ENCODE assay signal across 1 fruit fly cellular context in the genomic region with DNA sequence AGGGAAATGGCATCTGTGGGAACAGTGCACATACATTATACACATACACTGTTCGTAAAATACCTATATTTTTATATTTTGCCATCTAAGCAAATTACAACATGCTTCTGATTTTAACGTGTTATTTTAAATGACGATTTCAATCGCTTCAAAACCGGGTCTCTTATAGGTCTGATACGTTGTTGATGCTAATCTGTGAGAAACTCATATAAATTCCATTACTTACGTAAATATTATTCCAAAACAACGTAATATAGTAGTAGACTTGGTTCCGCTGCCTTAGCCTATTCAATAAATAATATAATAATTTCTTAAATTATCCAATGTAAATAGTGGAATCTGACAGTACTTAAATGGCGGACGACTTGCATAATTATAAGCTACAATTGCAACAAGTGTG.
TF ChIP-seq lines count a peak whose summit lies in the region.

Gene Spf30, plus strand, starts transcription at position 252 of the 400 bp plus-strand sequence.

TF ChIP-seq in whole organism, embryonic, 481 proteins besides CTCF, POLR2A, EP300 and RAD21 (continued from another document and continues in another):
- TF ChIP-seq chif (GFP tag; optimal IDR thresholded peaks at IDR 0.05; lab: Kevin White, UChicago), result no peak
- no peak for TF ChIP-seq sob (GFP tag; IDR thresholded peaks at IDR 0.05; lab: Robert Waterston, UW)
- TF ChIP-seq CG11398 (GFP tag; optimal IDR thresholded peaks at IDR 0.05; lab: Kevin White, UChicago), result no peak
- TF ChIP-seq CHES-1-like (GFP tag; optimal IDR thresholded peaks at IDR 0.05; lab: Kevin White, UChicago), result no peak
- no peak for TF ChIP-seq gfzf (GFP tag; optimal IDR thresholded peaks at IDR 0.05; lab: Kevin White, UChicago)
- no peak for TF ChIP-seq lab (GFP tag; optimal IDR thresholded peaks at IDR 0.05; lab: Kevin White, UChicago)
- TF ChIP-seq CG7928 (GFP tag; optimal IDR thresholded peaks at IDR 0.05; lab: Kevin White, UChicago), result no peak
- TF ChIP-seq Tbp (GFP tag; optimal IDR thresholded peaks at IDR 0.05; lab: Kevin White, UChicago), result no peak
- no peak for TF ChIP-seq Hand (GFP tag; optimal IDR thresholded peaks at IDR 0.05; lab: Kevin White, UChicago)
- TF ChIP-seq CG10462 (GFP tag; optimal IDR thresholded peaks at IDR 0.05; lab: Kevin White, UChicago), result no peak
- no peak for TF ChIP-seq Dll (GFP tag; IDR thresholded peaks at IDR 0.05; lab: Robert Waterston, UW; ENCODE audit: partially characterized antibody)
- no peak for TF ChIP-seq Nf-YA (GFP tag; IDR thresholded peaks at IDR 0.05; lab: Robert Waterston, UW)
- no peak for TF ChIP-seq ham (GFP tag; IDR thresholded peaks at IDR 0.05; lab: Robert Waterston, UW)
- no peak for TF ChIP-seq CG9797 (GFP tag; optimal IDR thresholded peaks at IDR 0.05; lab: Kevin White, UChicago)
- no peak for TF ChIP-seq stwl (tag; optimal IDR thresholded peaks at IDR 0.05; lab: Kevin White, UChicago)
- TF ChIP-seq ara (GFP tag; IDR thresholded peaks at IDR 0.05; lab: Robert Waterston, UW), result no peak
- TF ChIP-seq slou (GFP tag; optimal IDR thresholded peaks at IDR 0.05; lab: Kevin White, UChicago), result no peak
- TF ChIP-seq insv (GFP tag; optimal IDR thresholded peaks at IDR 0.05; lab: Kevin White, UChicago), result no peak
- peak; percentile 36 for TF ChIP-seq CoRest (tag; optimal IDR thresholded peaks at IDR 0.05; lab: Kevin White, UChicago)
- no peak for TF ChIP-seq hbn (GFP tag; IDR thresholded peaks at IDR 0.05; lab: Robert Waterston, UW; ENCODE audit: partially characterized antibody)
- no peak for TF ChIP-seq mam (GFP tag; optimal IDR thresholded peaks at IDR 0.05; lab: Kevin White, UChicago)
- TF ChIP-seq sqz (GFP tag; optimal IDR thresholded peaks at IDR 0.05; lab: Kevin White, UChicago), result no peak
- no peak for TF ChIP-seq ems (GFP tag; optimal IDR thresholded peaks at IDR 0.05; lab: Kevin White, UChicago)
- no peak for TF ChIP-seq CG11456 (GFP tag; IDR thresholded peaks at IDR 0.05; lab: Robert Waterston, UW)
- TF ChIP-seq H2.0 (GFP tag; IDR thresholded peaks at IDR 0.05; lab: Robert Waterston, UW), result no peak
- TF ChIP-seq nmo (GFP tag; optimal IDR thresholded peaks at IDR 0.05; lab: Kevin White, UChicago), result peak; percentile 63
- TF ChIP-seq CG8089 (GFP tag; optimal IDR thresholded peaks at IDR 0.05; lab: Kevin White, UChicago), result peak; percentile 5
- peak; percentile 83 for TF ChIP-seq CG4617 (GFP tag; optimal IDR thresholded peaks at IDR 0.05; lab: Kevin White, UChicago; ENCODE audit: borderline replicate concordance)
- TF ChIP-seq CG15514 (GFP tag; optimal IDR thresholded peaks at IDR 0.05; lab: Kevin White, UChicago), result no peak
- TF ChIP-seq CG31388 (GFP tag; optimal IDR thresholded peaks at IDR 0.05; lab: Kevin White, UChicago), result no peak
- TF ChIP-seq CG10147 (GFP tag; optimal IDR thresholded peaks at IDR 0.05; lab: Kevin White, UChicago), result no peak
- TF ChIP-seq sens-2 (GFP tag; IDR thresholded peaks at IDR 0.05; lab: Robert Waterston, UW), result no peak
- TF ChIP-seq CG12071 (GFP tag; optimal IDR thresholded peaks at IDR 0.05; lab: Kevin White, UChicago), result no peak
- no peak for TF ChIP-seq CG10209 (GFP tag; optimal IDR thresholded peaks at IDR 0.05; lab: Kevin White, UChicago)
- no peak for TF ChIP-seq B-H2 (GFP tag; optimal IDR thresholded peaks at IDR 0.05; lab: Kevin White, UChicago)
- TF ChIP-seq CG17361 (GFP tag; IDR thresholded peaks at IDR 0.05; lab: Robert Waterston, UW), result peak; percentile 67
- TF ChIP-seq CG10267 (tag; optimal IDR thresholded peaks at IDR 0.05; lab: Kevin White, UChicago), result no peak
- TF ChIP-seq Vsx1 (GFP tag; optimal IDR thresholded peaks at IDR 0.05; lab: Kevin White, UChicago), result no peak
- TF ChIP-seq zen (tag; optimal IDR thresholded peaks at IDR 0.05; lab: Kevin White, UChicago), result no peak
- no peak for TF ChIP-seq Atf-2 (GFP tag; optimal IDR thresholded peaks at IDR 0.05; lab: Kevin White, UChicago)
- TF ChIP-seq CG14014 (GFP tag; IDR thresholded peaks at IDR 0.05; lab: Robert Waterston, UW), result no peak
- no peak for TF ChIP-seq Xbp1 (GFP tag; optimal IDR thresholded peaks at IDR 0.05; lab: Kevin White, UChicago)
- TF ChIP-seq D19A (tag; optimal IDR thresholded peaks at IDR 0.05; lab: Kevin White, UChicago), result no peak
- TF ChIP-seq CG12391 (tag; optimal IDR thresholded peaks at IDR 0.05; lab: Kevin White, UChicago), result no peak
- TF ChIP-seq CG2889 (GFP tag; IDR thresholded peaks at IDR 0.05; lab: Robert Waterston, UW), result no peak
- TF ChIP-seq Mrtf (GFP tag; IDR thresholded peaks at IDR 0.05; lab: Robert Waterston, UW), result no peak
- TF ChIP-seq sug (tag; optimal IDR thresholded peaks at IDR 0.05; lab: Kevin White, UChicago), result no peak
- TF ChIP-seq CG8388 (GFP tag; optimal IDR thresholded peaks at IDR 0.05; lab: Kevin White, UChicago), result no peak
- no peak for TF ChIP-seq scrt (GFP tag; optimal IDR thresholded peaks at IDR 0.05; lab: Kevin White, UChicago)
- peak; percentile 47 for TF ChIP-seq CG12659 (GFP tag; optimal IDR thresholded peaks at IDR 0.05; lab: Kevin White, UChicago)
- TF ChIP-seq CG16815 (GFP tag; optimal IDR thresholded peaks at IDR 0.05; lab: Kevin White, UChicago), result no peak
- no peak for TF ChIP-seq Nf-YC (tag; optimal IDR thresholded peaks at IDR 0.05; lab: Kevin White, UChicago)
- no peak for TF ChIP-seq rib (GFP tag; IDR thresholded peaks at IDR 0.05; lab: Robert Waterston, UW)
- TF ChIP-seq unc-4 (GFP tag; IDR thresholded peaks at IDR 0.05; lab: Robert Waterston, UW; ENCODE audit: partially characterized antibody), result no peak
- TF ChIP-seq CG10979 (tag; optimal IDR thresholded peaks at IDR 0.05; lab: Kevin White, UChicago), result no peak
- TF ChIP-seq Stat92E (GFP tag; optimal IDR thresholded peaks at IDR 0.05; lab: Kevin White, UChicago), result no peak
- peak; percentile 99 for TF ChIP-seq CG17802 (tag; optimal IDR thresholded peaks at IDR 0.05; lab: Kevin White, UChicago)
- peak; percentile 99 for TF ChIP-seq ssp (GFP tag; IDR thresholded peaks at IDR 0.05; lab: Robert Waterston, UW)
- peak; percentile 95 for TF ChIP-seq CG7357 (GFP tag; IDR thresholded peaks at IDR 0.05; lab: Robert Waterston, UW)
- TF ChIP-seq Lhr (GFP tag; optimal IDR thresholded peaks at IDR 0.05; lab: Kevin White, UChicago), result peak; percentile 73
- TF ChIP-seq NK7.1 (GFP tag; optimal IDR thresholded peaks at IDR 0.05; lab: Kevin White, UChicago), result no peak
- TF ChIP-seq Dek (tag; optimal IDR thresholded peaks at IDR 0.05; lab: Kevin White, UChicago), result no peak
- TF ChIP-seq Aef1 (GFP tag; IDR thresholded peaks at IDR 0.05; lab: Robert Waterston, UW), result no peak
- no peak for TF ChIP-seq org-1 (GFP tag; optimal IDR thresholded peaks at IDR 0.05; lab: Kevin White, UChicago)
- no peak for TF ChIP-seq CG2202 (tag; optimal IDR thresholded peaks at IDR 0.05; lab: Kevin White, UChicago)
- no peak for TF ChIP-seq nom (GFP tag; optimal IDR thresholded peaks at IDR 0.05; lab: Kevin White, UChicago)
- no peak for TF ChIP-seq CG12236 (GFP tag; optimal IDR thresholded peaks at IDR 0.05; lab: Kevin White, UChicago)
- peak; percentile 99 for TF ChIP-seq CG1024 (GFP tag; IDR thresholded peaks at IDR 0.05; lab: Robert Waterston, UW)
- TF ChIP-seq CG34422 (GFP tag; IDR thresholded peaks at IDR 0.05; lab: Robert Waterston, UW), result no peak
- TF ChIP-seq CG11723 (GFP tag; optimal IDR thresholded peaks at IDR 0.05; lab: Kevin White, UChicago), result peak; percentile 97
- TF ChIP-seq klu (GFP tag; IDR thresholded peaks at IDR 0.05; lab: Robert Waterston, UW), result no peak
- TF ChIP-seq Rfx (GFP tag; IDR thresholded peaks at IDR 0.05; lab: Robert Waterston, UW), result no peak
- TF ChIP-seq NfI (GFP tag; optimal IDR thresholded peaks at IDR 0.05; lab: Kevin White, UChicago), result no peak
- TF ChIP-seq CG3995 (GFP tag; optimal IDR thresholded peaks at IDR 0.05; lab: Kevin White, UChicago), result peak; percentile 11
- no peak for TF ChIP-seq CG5180 (GFP tag; optimal IDR thresholded peaks at IDR 0.05; lab: Kevin White, UChicago)
- TF ChIP-seq CG6689 (GFP tag; IDR thresholded peaks at IDR 0.05; lab: Robert Waterston, UW), result no peak
- TF ChIP-seq CG16863 (GFP tag; optimal IDR thresholded peaks at IDR 0.05; lab: Kevin White, UChicago), result no peak
- no peak for TF ChIP-seq lov (optimal IDR thresholded peaks at IDR 0.05; lab: Kevin White, UChicago)
- TF ChIP-seq lov (GFP tag; IDR thresholded peaks at IDR 0.05; lab: Robert Waterston, UW), result no peak
- no peak for TF ChIP-seq CG9609 (GFP tag; optimal IDR thresholded peaks at IDR 0.05; lab: Kevin White, UChicago)
- TF ChIP-seq cad (GFP tag; optimal IDR thresholded peaks at IDR 0.05; lab: Kevin White, UChicago), result no peak
- no peak for TF ChIP-seq Chrac-16 (GFP tag; optimal IDR thresholded peaks at IDR 0.05; lab: Kevin White, UChicago)
- TF ChIP-seq Drgx (GFP tag; IDR thresholded peaks at IDR 0.05; lab: Robert Waterston, UW), result no peak
- no peak for TF ChIP-seq CG3065 (GFP tag; optimal IDR thresholded peaks at IDR 0.05; lab: Kevin White, UChicago)
- peak; percentile 98 for TF ChIP-seq CG9437 (GFP tag; optimal IDR thresholded peaks at IDR 0.05; lab: Kevin White, UChicago)
- TF ChIP-seq CG1832 (GFP tag; optimal IDR thresholded peaks at IDR 0.05; lab: Kevin White, UChicago), result no peak
- no peak for TF ChIP-seq CG3726 (GFP tag; IDR thresholded peaks at IDR 0.05; lab: Robert Waterston, UW)
- TF ChIP-seq al (GFP tag; IDR thresholded peaks at IDR 0.05; lab: Robert Waterston, UW), result no peak
- no peak for TF ChIP-seq CG1602 (GFP tag; optimal IDR thresholded peaks at IDR 0.05; lab: Kevin White, UChicago)
- no peak for TF ChIP-seq CG18619 (GFP tag; optimal IDR thresholded peaks at IDR 0.05; lab: Kevin White, UChicago)
- TF ChIP-seq bowl (GFP tag; IDR thresholded peaks at IDR 0.05; lab: Robert Waterston, UW), result no peak
- no peak for TF ChIP-seq Atf6 (GFP tag; IDR thresholded peaks at IDR 0.05; lab: Robert Waterston, UW)
- no peak for TF ChIP-seq Lim3 (GFP tag; IDR thresholded peaks at IDR 0.05; lab: Robert Waterston, UW)
- peak in 1 of 2 experiments; percentile 63 for TF ChIP-seq Dfd (GFP tag; optimal IDR thresholded peaks at IDR 0.05; lab: Kevin White, UChicago)
- TF ChIP-seq Meics (GFP tag; optimal IDR thresholded peaks at IDR 0.05; lab: Kevin White, UChicago), result no peak
- no peak for TF ChIP-seq CG6765 (GFP tag; optimal IDR thresholded peaks at IDR 0.05; lab: Kevin White, UChicago)
- no peak for TF ChIP-seq CG30431 (GFP tag; optimal IDR thresholded peaks at IDR 0.05; lab: Kevin White, UChicago)
- TF ChIP-seq pzg (GFP tag; optimal IDR thresholded peaks at IDR 0.05; lab: Kevin White, UChicago), result peak; percentile 41
- no peak for TF ChIP-seq CG6683 (GFP tag; optimal IDR thresholded peaks at IDR 0.05; lab: Kevin White, UChicago)
- no peak for TF ChIP-seq caup (GFP tag; optimal IDR thresholded peaks at IDR 0.05; lab: Kevin White, UChicago; ENCODE audit: severe bottlenecking)
- TF ChIP-seq CG2712 (tag; optimal IDR thresholded peaks at IDR 0.05; lab: Kevin White, UChicago), result no peak
- TF ChIP-seq sna (GFP tag; IDR thresholded peaks at IDR 0.05; lab: Robert Waterston, UW; ENCODE audit: partially characterized antibody), result no peak
- no peak for TF ChIP-seq Sox102F (GFP tag; optimal IDR thresholded peaks at IDR 0.05; lab: Kevin White, UChicago)
- TF ChIP-seq CG8765 (GFP tag; IDR thresholded peaks at IDR 0.05; lab: Robert Waterston, UW), result no peak
- TF ChIP-seq E2f1 (GFP tag; IDR thresholded peaks at IDR 0.05; lab: Robert Waterston, UW), result no peak
- TF ChIP-seq Sox100B (GFP tag; optimal IDR thresholded peaks at IDR 0.05; lab: Kevin White, UChicago), result no peak
- no peak for TF ChIP-seq Ssrp (tag; optimal IDR thresholded peaks at IDR 0.05; lab: Kevin White, UChicago)
- TF ChIP-seq Ets97D (GFP tag; optimal IDR thresholded peaks at IDR 0.05; lab: Kevin White, UChicago), result peak; percentile 34
- TF ChIP-seq gem (tag; optimal IDR thresholded peaks at IDR 0.05; lab: Kevin White, UChicago), result peak; percentile 21
- no peak for TF ChIP-seq YL-1 (GFP tag; optimal IDR thresholded peaks at IDR 0.05; lab: Kevin White, UChicago)
- TF ChIP-seq CG32767 (GFP tag; IDR thresholded peaks at IDR 0.05; lab: Robert Waterston, UW), result no peak
- TF ChIP-seq CG15011 (GFP tag; optimal IDR thresholded peaks at IDR 0.05; lab: Kevin White, UChicago), result no peak
- no peak for TF ChIP-seq dm (GFP tag; optimal IDR thresholded peaks at IDR 0.05; lab: Kevin White, UChicago)
- TF ChIP-seq hb (GFP tag; IDR thresholded peaks at IDR 0.05; lab: Robert Waterston, UW; ENCODE audit: partially characterized antibody), result no peak
- TF ChIP-seq unpg (GFP tag; optimal IDR thresholded peaks at IDR 0.05; lab: Kevin White, UChicago), result no peak
- TF ChIP-seq wor (GFP tag; IDR thresholded peaks at IDR 0.05; lab: Robert Waterston, UW), result no peak
- no peak for TF ChIP-seq schlank (tag; optimal IDR thresholded peaks at IDR 0.05; lab: Kevin White, UChicago)
- TF ChIP-seq CG16813 (GFP tag; IDR thresholded peaks at IDR 0.05; lab: Robert Waterston, UW; ENCODE audit: partially characterized antibody), result no peak
- no peak for TF ChIP-seq CG10959 (GFP tag; IDR thresholded peaks at IDR 0.05; lab: Robert Waterston, UW)
- TF ChIP-seq Adf1 (GFP tag; IDR thresholded peaks at IDR 0.05; lab: Robert Waterston, UW), result no peak
- TF ChIP-seq CG42726 (GFP tag; IDR thresholded peaks at IDR 0.05; lab: Robert Waterston, UW; ENCODE audit: partially characterized antibody), result no peak
- no peak for TF ChIP-seq ATbp (GFP tag; optimal IDR thresholded peaks at IDR 0.05; lab: Kevin White, UChicago)
- TF ChIP-seq CG33213 (GFP tag; optimal IDR thresholded peaks at IDR 0.05; lab: Kevin White, UChicago), result peak; percentile 41
- no peak for TF ChIP-seq lilli (GFP tag; optimal IDR thresholded peaks at IDR 0.05; lab: Kevin White, UChicago)
- peak; percentile 82 for TF ChIP-seq row (GFP tag; IDR thresholded peaks at IDR 0.05; lab: Robert Waterston, UW)
- no peak for TF ChIP-seq wdn (GFP tag; IDR thresholded peaks at IDR 0.05; lab: Robert Waterston, UW)
- TF ChIP-seq bigmax (GFP tag; optimal IDR thresholded peaks at IDR 0.05; lab: Kevin White, UChicago), result no peak
- TF ChIP-seq lola (GFP tag; optimal IDR thresholded peaks at IDR 0.05; lab: Kevin White, UChicago), result peak in 1 of 3 experiments; percentile 28
- no peak for TF ChIP-seq peb (GFP tag; IDR thresholded peaks at IDR 0.05; lab: Robert Waterston, UW)
- TF ChIP-seq CG11560 (tag; IDR thresholded peaks at IDR 0.05; lab: Robert Waterston, UW), result no peak
- no peak for TF ChIP-seq jing (GFP tag; optimal IDR thresholded peaks at IDR 0.05; lab: Kevin White, UChicago)
- TF ChIP-seq tap (tag; optimal IDR thresholded peaks at IDR 0.05; lab: Kevin White, UChicago), result no peak
- TF ChIP-seq Mad (GFP tag; optimal IDR thresholded peaks at IDR 0.05; lab: Kevin White, UChicago), result no peak
- no peak for TF ChIP-seq CG12744 (GFP tag; optimal IDR thresholded peaks at IDR 0.05; lab: Kevin White, UChicago)
- TF ChIP-seq Myb (GFP tag; optimal IDR thresholded peaks at IDR 0.05; lab: Kevin White, UChicago), result no peak
